Worm (Caenorhabditis elegans) whole organism, L4 larva: ENCODE data around the gene efk-1.

ENCODE experiments used
- D1046.2 ChIP-seq: fragments of 200-800 bp; sonication (Bioruptor generic); IDR thresholded peaks from 2 replicates; pipeline ENCODE4 v1.3.6; 2022; ENCODE audit warnings: missing genetic modification characterization, missing compliant biosample characterization
- F44E2.7 ChIP-seq: fragments of 200-800 bp; sonication (Bioruptor generic); IDR thresholded peaks from 2 replicates; pipeline ENCODE4 v2.1.2; 2022; ENCODE audit warnings: missing genetic modification characterization, missing compliant biosample characterization
- R02D3.7 ChIP-seq: fragments of 150-350 bp; sonication (generic microtip); optimal IDR thresholded peaks from 3 replicates; lab custom pipeline; 2014; ENCODE audit warnings: missing biosample characterization, missing genetic modification characterization
- T20F7.1 ChIP-seq: fragments of 200-800 bp; sonication (Bioruptor generic); optimal IDR thresholded peaks from 2 replicates; lab custom pipeline; 2018; ENCODE audit warnings: mild to moderate bottlenecking, missing genetic modification characterization, missing compliant biosample characterization
- Y5F2A.4 ChIP-seq: fragments of 200-800 bp; sonication (Bioruptor generic); optimal IDR thresholded peaks from 2 replicates; lab custom pipeline; 2018; ENCODE audit warnings: mild to moderate bottlenecking, missing genetic modification characterization, missing compliant biosample characterization
- ZK337.2 ChIP-seq: fragments of 200-800 bp; sonication (Bioruptor generic); IDR thresholded peaks from 2 replicates; pipeline ENCODE4 v1.3.6; 2022; ENCODE audit warnings: missing genetic modification reagents, missing genetic modification characterization, missing compliant biosample characterization
- aly-2 ChIP-seq: sonication (generic microtip); optimal IDR thresholded peaks from 2 replicates; lab custom pipeline; 2018; ENCODE audit warnings: missing biosample characterization, missing genetic modification characterization
- attf-4 ChIP-seq: sonication (generic microtip); optimal IDR thresholded peaks from 3 replicates; lab custom pipeline; 2017; ENCODE audit warnings: missing biosample characterization, missing genetic modification characterization
- ceh-32 ChIP-seq: sonication (generic microtip); optimal IDR thresholded peaks from 2 replicates; lab custom pipeline; 2016; ENCODE audit warnings: mild to moderate bottlenecking, missing genetic modification characterization, missing compliant biosample characterization; ENCODE audit not compliant: poor library complexity
- ces-1 ChIP-seq: fragments of 150-350 bp; sonication (generic microtip); optimal IDR thresholded peaks from 4 replicates; lab custom pipeline; 2014; ENCODE audit warnings: missing biosample characterization, missing genetic modification reagents, missing genetic modification characterization
- ctbp-1 ChIP-seq: fragments of 200-800 bp; sonication (Bioruptor generic); IDR thresholded peaks from 2 replicates; pipeline ENCODE4 v1.3.6; 2022; ENCODE audit warnings: missing genetic modification reagents, missing genetic modification characterization, missing compliant biosample characterization
- daf-8 ChIP-seq: fragments of 200-800 bp; sonication (Bioruptor generic); IDR thresholded peaks from 2 replicates; pipeline ENCODE4 v1.3.6; 2022; ENCODE audit warnings: missing genetic modification characterization, missing compliant biosample characterization
- dmd-6 ChIP-seq: fragments of 200-800 bp; sonication (Bioruptor generic); IDR thresholded peaks from 2 replicates; pipeline ENCODE4 v1.3.6; 2022; ENCODE audit warnings: missing genetic modification reagents, missing genetic modification characterization, missing compliant biosample characterization
- dpl-1 ChIP-seq: fragments of 150-350 bp; optimal IDR thresholded peaks from 2 replicates; lab custom pipeline; 2014; ENCODE audit warnings: missing biosample characterization, missing genetic modification reagents, missing genetic modification characterization
- fkh-10 ChIP-seq: fragments of 150-350 bp; optimal IDR thresholded peaks from 2 replicates; lab custom pipeline; 2014; ENCODE audit warnings: missing biosample characterization, missing genetic modification reagents, missing genetic modification characterization
- fos-1 ChIP-seq: fragments of 150-350 bp; optimal IDR thresholded peaks from 2 replicates; lab custom pipeline; 2014; ENCODE audit warnings: missing biosample characterization, missing genetic modification characterization
- hif-1 ChIP-seq, 2 experiments: sonication (generic microtip); optimal IDR thresholded peaks; 2 replicates each; lab custom pipeline; 2016 to 2017; ENCODE audit warnings: missing compliant biosample characterization in 2 of 2, missing genetic modification characterization in 2 of 2, missing genetic modification reagents in 2 of 2, missing genotype in 2 of 2, mild to moderate bottlenecking in 1 of 2
- hlh-11 ChIP-seq: fragments of 200-800 bp; sonication (Bioruptor generic); optimal IDR thresholded peaks from 2 replicates; lab custom pipeline; 2018; ENCODE audit warnings: mild to moderate bottlenecking, missing genetic modification characterization, missing compliant biosample characterization
- hlh-30 ChIP-seq: sonication (generic microtip); optimal IDR thresholded peaks from 2 replicates; lab custom pipeline; 2017; ENCODE audit warnings: antibody characterized with exemption, mild to moderate bottlenecking, missing genetic modification characterization, missing compliant biosample characterization; ENCODE audit not compliant: insufficient read depth
- lim-7 ChIP-seq: fragments of 200-800 bp; sonication (Bioruptor generic); IDR thresholded peaks from 2 replicates; pipeline ENCODE4 v1.3.6; 2022; ENCODE audit warnings: missing genetic modification characterization, missing compliant biosample characterization
- lin-1 ChIP-seq: fragments of 200-800 bp; sonication (Bioruptor generic); IDR thresholded peaks from 2 replicates; pipeline ENCODE4 v1.3.6; 2022; ENCODE audit warnings: missing genetic modification reagents, missing genetic modification characterization, missing compliant biosample characterization
- mep-1 ChIP-seq: fragments of 150-350 bp; sonication (generic microtip); optimal IDR thresholded peaks from 3 replicates; lab custom pipeline; 2014; ENCODE audit warnings: missing biosample characterization, missing genetic modification characterization
- mes-2 ChIP-seq: sonication (generic microtip); optimal IDR thresholded peaks from 2 replicates; lab custom pipeline; 2016; ENCODE audit warnings: missing genotype, mild to moderate bottlenecking, missing genetic modification characterization, missing compliant biosample characterization; ENCODE audit not compliant: poor library complexity, severe bottlenecking
- mxl-3 ChIP-seq: fragments of 200-800 bp; sonication (Bioruptor generic); optimal IDR thresholded peaks from 2 replicates; lab custom pipeline; 2018; ENCODE audit warnings: mild to moderate bottlenecking, missing genetic modification characterization, missing compliant biosample characterization
- nhr-11 ChIP-seq: fragments of 150-350 bp; optimal IDR thresholded peaks from 2 replicates; lab custom pipeline; 2014; ENCODE audit warnings: missing biosample characterization, missing genetic modification characterization
- nhr-111 ChIP-seq: fragments of 200-800 bp; sonication (Bioruptor generic); optimal IDR thresholded peaks from 2 replicates; lab custom pipeline; 2018; ENCODE audit warnings: mild to moderate bottlenecking, missing genetic modification characterization, missing compliant biosample characterization
- nhr-28 ChIP-seq: fragments of 150-350 bp; optimal IDR thresholded peaks from 2 replicates; lab custom pipeline; 2014; ENCODE audit warnings: missing biosample characterization, missing genetic modification characterization
- nhr-48 ChIP-seq: sonication (generic microtip); optimal IDR thresholded peaks from 2 replicates; lab custom pipeline; 2016; ENCODE audit warnings: mild to moderate bottlenecking, missing genetic modification characterization, missing compliant biosample characterization
- nhr-6 ChIP-seq: fragments of 150-350 bp; optimal IDR thresholded peaks from 2 replicates; lab custom pipeline; 2014; ENCODE audit warnings: missing biosample characterization, missing genetic modification characterization
- nhr-76 ChIP-seq: fragments of 150-350 bp; optimal IDR thresholded peaks from 2 replicates; lab custom pipeline; 2014; ENCODE audit warnings: missing biosample characterization, missing genetic modification characterization
- php-3 ChIP-seq: fragments of 200-800 bp; sonication (Bioruptor generic); IDR thresholded peaks from 2 replicates; pipeline ENCODE4 v1.3.6; 2022; ENCODE audit warnings: missing genetic modification reagents, missing genetic modification characterization, missing compliant biosample characterization
- pqm-1 ChIP-seq: sonication (generic microtip); optimal IDR thresholded peaks from 2 replicates; lab custom pipeline; 2017; ENCODE audit warnings: missing biosample characterization, missing genetic modification characterization
- rbr-2 ChIP-seq: sonication (generic microtip); optimal IDR thresholded peaks from 2 replicates; lab custom pipeline; 2016; ENCODE audit warnings: missing genotype, missing genetic modification characterization, missing compliant biosample characterization
- skn-1 ChIP-seq: fragments of 150-350 bp; optimal IDR thresholded peaks from 2 replicates; lab custom pipeline; 2014; ENCODE audit warnings: missing biosample characterization, missing genetic modification characterization
- snpc-1.2 ChIP-seq: fragments of 200-800 bp; sonication (Bioruptor generic); IDR thresholded peaks from 2 replicates; pipeline ENCODE4 v1.3.6; 2022; ENCODE audit warnings: missing genetic modification reagents, missing genetic modification characterization, missing compliant biosample characterization
- snpc-4 ChIP-seq: fragments of 150-350 bp; optimal IDR thresholded peaks from 2 replicates; lab custom pipeline; 2014; ENCODE audit warnings: missing biosample characterization, missing genetic modification characterization
- spr-1 ChIP-seq: sonication (generic microtip); optimal IDR thresholded peaks from 2 replicates; lab custom pipeline; 2016; ENCODE audit warnings: mild to moderate bottlenecking, missing genetic modification characterization, missing compliant biosample characterization
- tra-1 ChIP-seq: fragments of 200-800 bp; sonication (Bioruptor generic); IDR thresholded peaks from 2 replicates; pipeline ENCODE4 v1.3.6; 2022; ENCODE audit warnings: missing genetic modification reagents, missing genetic modification characterization, missing compliant biosample characterization
- unc-62 ChIP-seq, 3 experiments: fragments of 150-350 bp in 1 of 3; sonication (generic microtip); optimal IDR thresholded peaks in 2 of 3; peaks in 1 of 3; 1 replicate in 1 of 3; 2 replicates in 2 of 3; lab custom pipeline; 2014 to 2017; ENCODE audit warnings: missing biosample characterization in 3 of 3, missing genetic modification characterization in 3 of 3, missing genetic modification reagents in 3 of 3, missing genotype in 1 of 3
- zip-11 ChIP-seq: fragments of 200-800 bp; sonication (Bioruptor generic); IDR thresholded peaks from 2 replicates; pipeline ENCODE4 v1.3.6; 2022; ENCODE audit warnings: missing genetic modification characterization, missing compliant biosample characterization
- ztf-11 ChIP-seq: fragments of 150-350 bp; optimal IDR thresholded peaks from 2 replicates; lab custom pipeline; 2014; ENCODE audit warnings: missing biosample characterization, missing genetic modification characterization

efk-1 gene

DNA sequence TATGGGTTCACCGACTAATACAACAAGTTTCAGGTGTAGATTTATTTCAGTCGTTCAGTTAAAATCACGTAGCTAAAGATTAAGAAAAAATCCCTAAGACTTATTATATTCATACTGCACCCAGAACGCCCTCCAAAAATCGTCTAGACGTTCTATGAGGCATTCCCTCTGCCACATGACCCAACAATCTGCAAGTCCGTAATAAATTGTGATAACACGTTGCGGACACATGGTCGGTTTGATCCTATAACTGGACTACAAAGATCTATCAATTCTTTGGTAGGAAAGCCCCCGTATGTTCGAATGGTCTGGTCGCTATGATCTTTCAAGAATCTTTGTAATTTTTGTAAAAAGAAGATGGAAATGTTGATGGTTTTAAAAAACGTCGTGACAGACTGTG is 47.6 kb upstream of the efk-1 start (continued):
- TF ChIP-seq dmd-6 (0 out of 2 replicates have a peak, but pooled peaks have one; percentile 8), pqm-1 (tag; lab: Kevin White, UChicago) (no peak), Y5F2A.4 (GFP tag; lab: Kevin White, UChicago) (no peak), mxl-3 (GFP tag; lab: Kevin White, UChicago) (peak; percentile 92), hif-1 (tag; optimal IDR thresholded peaks at IDR 0.05; lab: Kevin White, UChicago) (no peak), fos-1 (tag; lab: Kevin White, UChicago) (no peak), aly-2 (no peak), nhr-6 (tag; lab: Kevin White, UChicago) (no peak), tra-1 (GFP tag; lab: Robert Waterston, UW) (no peak), ztf-11 (tag; lab: Kevin White, UChicago) (no peak), F44E2.7 (GFP tag; lab: Robert Waterston, UW) (no peak), R02D3.7 (tag; lab: Kevin White, UChicago) (no peak), mes-2 (tag; lab: Kevin White, UChicago) (no peak), spr-1 (tag; lab: Kevin White, UChicago) (no peak), mep-1 (tag; lab: Kevin White, UChicago) (no peak), nhr-28 (tag; lab: Kevin White, UChicago) (peak; percentile 84), lim-7 (GFP tag; lab: Robert Waterston, UW) (no peak), ceh-32 (tag; lab: Kevin White, UChicago) (no peak), nhr-48 (tag; lab: Kevin White, UChicago) (peak; percentile 83), nhr-76 (tag; lab: Kevin White, UChicago) (no peak), dpl-1 (GFP tag; lab: Kevin White, UChicago) (no peak), hlh-11 (tag; lab: Kevin White, UChicago) (peak; percentile 23), rbr-2 (tag; lab: Kevin White, UChicago) (no peak), T20F7.1 (no peak), nhr-11 (tag; lab: Kevin White, UChicago) (no peak), ZK337.2 (GFP tag; lab: Robert Waterston, UW) (no peak), fkh-10 (GFP tag; lab: Kevin White, UChicago) (no peak), php-3 (GFP tag; lab: Robert Waterston, UW) (no peak), snpc-4 (tag; lab: Kevin White, UChicago) (no peak), attf-4 (no peak), zip-11 (no peak), ces-1 (GFP tag; lab: Kevin White, UChicago) (no peak), hlh-30 (tag; lab: Kevin White, UChicago) (peak; percentile 14), snpc-1.2 (GFP tag; lab: Robert Waterston, UW) (no peak), lin-1 (no peak), skn-1 (no peak), nhr-111 (GFP tag; lab: Kevin White, UChicago) (no peak), ctbp-1 (GFP tag; lab: Robert Waterston, UW) (no peak), daf-8 (GFP tag; lab: Robert Waterston, UW) (no peak), D1046.2 (GFP tag; lab: Robert Waterston, UW) (no peak), unc-62 (GFP tag; optimal IDR thresholded peaks at IDR 0.05 in 1 of 2; lab: Kevin White, UChicago) (no peak), unc-62 (tag; optimal IDR thresholded peaks at IDR 0.05; lab: Kevin White, UChicago) (no peak)

DNA sequence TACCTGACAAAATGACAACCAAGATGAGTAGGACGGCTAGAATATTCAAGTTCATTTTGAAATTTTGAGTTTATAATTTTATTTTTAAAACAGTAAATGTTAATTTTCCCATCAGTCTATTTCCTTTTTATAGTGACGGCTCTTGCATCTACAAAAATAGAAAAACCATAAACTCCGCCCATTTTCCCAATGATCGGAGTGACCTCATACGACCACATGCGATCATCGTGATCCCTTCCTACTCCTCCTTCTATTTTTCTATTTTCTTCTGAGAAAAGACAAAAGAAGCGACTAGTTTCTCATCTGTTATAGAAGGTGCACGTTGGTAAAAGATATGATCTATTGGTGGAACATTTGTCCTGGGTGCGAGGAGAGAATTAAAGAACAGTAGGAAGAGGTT is 47.1 kb upstream of the efk-1 start, which contains the start of gene C23G10.11:
C23G10.11 (minus strand) TSS at position 101 of the 400 bp plus-strand sequence.
- peak; percentile 12 for TF ChIP-seq nhr-28 (tag; lab: Kevin White, UChicago)
- TF ChIP-seq daf-8 (GFP tag; lab: Robert Waterston, UW): no peak
